Fruit fly (Drosophila melanogaster) whole organism, embryonic: Measurements from ENCODE around the gene GstD4.
A peak's percentile ranks its signal among the peaks of the same experiment; 100 is the strongest.

Experiments used
- B-H2 ChIP-seq: fragments of 200-800 bp; sonication (Bioruptor generic); optimal IDR thresholded peaks from 2 replicates; lab custom pipeline; 2018; ENCODE audit warnings: missing biosample characterization, mild to moderate bottlenecking, missing genetic modification characterization
- CG10147 ChIP-seq: fragments of 200-800 bp; sonication (Bioruptor generic); optimal IDR thresholded peaks from 2 replicates; lab custom pipeline; 2019; ENCODE audit warnings: missing biosample characterization, mild to moderate bottlenecking, missing genetic modification characterization, moderate library complexity
- CG10209 ChIP-seq: fragments of 200-800 bp; sonication (Bioruptor generic); optimal IDR thresholded peaks from 3 replicates; lab custom pipeline; 2017; ENCODE audit warnings: missing biosample characterization, mild to moderate bottlenecking, missing genetic modification characterization, missing genetic modification reagents
- CG10274 ChIP-seq: fragments of 200-800 bp; sonication (Bioruptor generic); optimal IDR thresholded peaks from 3 replicates; lab custom pipeline; 2017; ENCODE audit warnings: missing biosample characterization, mild to moderate bottlenecking, missing genetic modification characterization
- CG10431 ChIP-seq: fragments of 200-800 bp; sonication (Bioruptor generic); optimal IDR thresholded peaks from 3 replicates; lab custom pipeline; 2018; ENCODE audit warnings: missing biosample characterization, mild to moderate bottlenecking, missing genetic modification characterization
- CG12391 ChIP-seq: fragments of 200-800 bp; sonication (Bioruptor generic); optimal IDR thresholded peaks from 3 replicates; lab custom pipeline; 2018; ENCODE audit warnings: missing biosample characterization, mild to moderate bottlenecking, missing genetic modification characterization, moderate library complexity
- CG13624 ChIP-seq: fragments of 200-800 bp; sonication (Bioruptor generic); optimal IDR thresholded peaks from 2 replicates; lab custom pipeline; 2016; ENCODE audit warnings: missing biosample characterization, missing genetic modification characterization
- CG14860 ChIP-seq: fragments of 200-800 bp; sonication (Bioruptor generic); IDR thresholded peaks from 3 replicates; pipeline ENCODE4 v1.3.6; 2022; ENCODE audit warnings: missing biosample characterization, missing genetic modification characterization; ENCODE audit not compliant: partially characterized antibody
- CG17612 ChIP-seq: fragments of 200-800 bp; sonication (Bioruptor generic); IDR thresholded peaks from 2 replicates; pipeline ENCODE4 v1.3.6; 2022; ENCODE audit warnings: missing biosample characterization, missing genetic modification characterization
- CG1832 ChIP-seq: fragments of 200-800 bp; sonication (Bioruptor generic); optimal IDR thresholded peaks from 2 replicates; lab custom pipeline; 2017; ENCODE audit warnings: missing biosample characterization, mild to moderate bottlenecking, missing genetic modification characterization, inconsistent platforms
- CG2712 ChIP-seq: fragments of 200-800 bp; optimal IDR thresholded peaks from 3 replicates; lab custom pipeline; 2019; ENCODE audit warnings: missing biosample characterization, mild to moderate bottlenecking, missing genetic modification characterization, moderate library complexity
- CG30431 ChIP-seq: fragments of 200-800 bp; sonication (Bioruptor generic); optimal IDR thresholded peaks from 2 replicates; lab custom pipeline; 2017; ENCODE audit warnings: missing biosample characterization, missing genetic modification characterization
- CG31441 ChIP-seq: fragments of 200-800 bp; sonication (Bioruptor generic); IDR thresholded peaks from 2 replicates; pipeline ENCODE4 v1.3.6; 2022; ENCODE audit warnings: missing biosample characterization, missing genetic modification characterization
- CG3726 ChIP-seq: fragments of 200-800 bp; sonication (Bioruptor generic); IDR thresholded peaks from 3 replicates; pipeline ENCODE4, ENCODE4 v1.3.6; 2022; ENCODE audit warnings: missing biosample characterization, missing genetic modification characterization
- CG42726 ChIP-seq: fragments of 200-800 bp; sonication (Bioruptor generic); IDR thresholded peaks from 2 replicates; pipeline ENCODE4 v1.3.6; 2022; ENCODE audit warnings: missing biosample characterization, missing genetic modification characterization; ENCODE audit not compliant: partially characterized antibody
- CG6765 ChIP-seq: fragments of 200-800 bp; sonication (Bioruptor generic); optimal IDR thresholded peaks from 3 replicates; lab custom pipeline; 2017; ENCODE audit warnings: missing biosample characterization, mild to moderate bottlenecking, missing genetic modification characterization
- CG8359 ChIP-seq: fragments of 200-800 bp; sonication (Bioruptor generic); optimal IDR thresholded peaks from 2 replicates; lab custom pipeline; 2017; ENCODE audit warnings: missing biosample characterization, mild to moderate bottlenecking, missing genetic modification characterization, borderline replicate concordance
- CG9817 ChIP-seq: fragments of 200-800 bp; sonication (Bioruptor generic); optimal IDR thresholded peaks from 2 replicates; lab custom pipeline; 2018; ENCODE audit warnings: missing biosample characterization, mild to moderate bottlenecking, missing genetic modification characterization, moderate library complexity
- CTCF ChIP-seq: fragments of 200-800 bp; sonication (Bioruptor generic); optimal IDR thresholded peaks from 2 replicates; lab custom pipeline; 2017; ENCODE audit warnings: missing biosample characterization, mild to moderate bottlenecking, missing genetic modification characterization, moderate library complexity
- Camta ChIP-seq: fragments of 200-800 bp; sonication (Bioruptor generic); optimal IDR thresholded peaks from 2 replicates; lab custom pipeline; 2016; ENCODE audit warnings: missing biosample characterization, missing genetic modification characterization
- CoRest ChIP-seq: fragments of 200-800 bp; sonication (Bioruptor generic); optimal IDR thresholded peaks from 3 replicates; lab custom pipeline; 2018; ENCODE audit warnings: missing biosample characterization, mild to moderate bottlenecking, missing genetic modification characterization, moderate library complexity
- D19A ChIP-seq: fragments of 200-800 bp; optimal IDR thresholded peaks from 3 replicates; lab custom pipeline; 2019; ENCODE audit warnings: missing biosample characterization, mild to moderate bottlenecking, missing genetic modification characterization, moderate library complexity
- D19B ChIP-seq: fragments of 200-800 bp; sonication (Bioruptor generic); optimal IDR thresholded peaks from 2 replicates; lab custom pipeline; 2017; ENCODE audit warnings: missing biosample characterization, mild to moderate bottlenecking, missing genetic modification characterization
- Dfd ChIP-seq, 2 experiments: fragments of >200 bp; optimal IDR thresholded peaks; 2 replicates each; lab custom pipeline; 2017; ENCODE audit warnings: missing biosample characterization in 2 of 2, missing genetic modification characterization in 2 of 2
- Dll ChIP-seq: fragments of 200-800 bp; sonication (Bioruptor generic); IDR thresholded peaks from 4 replicates; pipeline ENCODE4 v1.3.6; 2022; ENCODE audit warnings: missing biosample characterization, missing genetic modification characterization; ENCODE audit not compliant: partially characterized antibody
- E2f1 ChIP-seq: fragments of 200-800 bp; sonication (Bioruptor generic); IDR thresholded peaks from 2 replicates; pipeline ENCODE4 v1.3.6; 2022; ENCODE audit warnings: missing biosample characterization, missing genetic modification characterization
- Eip74EF ChIP-seq, 2 experiments: fragments of 200-800 bp in 1 of 2; fragments of >200 bp in 1 of 2; sonication (Bioruptor generic) in 1 of 2; optimal IDR thresholded peaks; 2 replicates each; lab custom pipeline; 2017 to 2019; ENCODE audit warnings: missing biosample characterization in 2 of 2, missing genetic modification characterization in 2 of 2, mild to moderate bottlenecking in 1 of 2, moderate library complexity in 1 of 2
- HLH4C ChIP-seq: fragments of 200-800 bp; sonication (Bioruptor generic); IDR thresholded peaks from 3 replicates; pipeline ENCODE4 v1.3.6; 2022; ENCODE audit warnings: missing biosample characterization, missing genetic modification characterization; ENCODE audit not compliant: partially characterized antibody
- Hand ChIP-seq: fragments of 200-800 bp; sonication (Bioruptor generic); optimal IDR thresholded peaks from 2 replicates; lab custom pipeline; 2017; ENCODE audit warnings: mild to moderate bottlenecking, missing biosample characterization, missing genetic modification reagents, missing genetic modification characterization
- Hr51 ChIP-seq, 2 experiments: fragments of 200-800 bp; sonication (Bioruptor generic); optimal IDR thresholded peaks; 2 replicates in 1 of 2; 3 replicates in 1 of 2; lab custom pipeline; 2016 to 2018; ENCODE audit warnings: missing biosample characterization in 2 of 2, missing genetic modification characterization in 2 of 2, mild to moderate bottlenecking in 1 of 2, moderate library complexity in 1 of 2
- Jarid2 ChIP-seq: fragments of 200-800 bp; sonication (Bioruptor generic); optimal IDR thresholded peaks from 3 replicates; lab custom pipeline; 2017; ENCODE audit warnings: mild to moderate bottlenecking, missing biosample characterization, missing genetic modification reagents, missing genetic modification characterization
- abd-A ChIP-seq: fragments of 200-800 bp; sonication (Bioruptor generic); optimal IDR thresholded peaks from 3 replicates; lab custom pipeline; 2019; ENCODE audit warnings: missing biosample characterization, mild to moderate bottlenecking, missing genetic modification characterization, moderate library complexity
- al ChIP-seq: fragments of 200-800 bp; sonication (Bioruptor generic); IDR thresholded peaks from 2 replicates; pipeline ENCODE4 v1.3.6; 2022; ENCODE audit warnings: missing biosample characterization, missing genetic modification characterization
- ash1 ChIP-seq: fragments of 200-800 bp; sonication (Bioruptor generic); optimal IDR thresholded peaks from 2 replicates; lab custom pipeline; 2018; ENCODE audit warnings: missing biosample characterization, mild to moderate bottlenecking, missing genetic modification characterization
- az2 ChIP-seq: fragments of 200-800 bp; sonication (Bioruptor generic); optimal IDR thresholded peaks from 3 replicates; lab custom pipeline; 2016; ENCODE audit warnings: missing biosample characterization, missing genetic modification characterization
- ci ChIP-seq: fragments of 200-800 bp; sonication (Bioruptor generic); IDR thresholded peaks from 3 replicates; pipeline ENCODE4 v1.3.6; 2022; ENCODE audit warnings: missing biosample characterization, missing genetic modification characterization
- danr ChIP-seq: fragments of 200-800 bp; sonication (Bioruptor generic); IDR thresholded peaks from 2 replicates; pipeline ENCODE4 v1.3.6; 2022; ENCODE audit warnings: missing biosample characterization, missing genetic modification characterization
- en ChIP-seq: fragments of 200-800 bp; sonication (Bioruptor generic); optimal IDR thresholded peaks from 2 replicates; lab custom pipeline; 2016; ENCODE audit warnings: missing biosample characterization, missing genetic modification characterization
- fd64A ChIP-seq: fragments of 200-800 bp; sonication (Bioruptor generic); optimal IDR thresholded peaks from 3 replicates; lab custom pipeline; 2018; ENCODE audit warnings: missing biosample characterization, mild to moderate bottlenecking, missing genetic modification characterization
- fd96Cb ChIP-seq: fragments of 200-800 bp; sonication (Bioruptor generic); optimal IDR thresholded peaks from 2 replicates; lab custom pipeline; 2018; ENCODE audit warnings: missing biosample characterization, mild to moderate bottlenecking, missing genetic modification characterization, moderate library complexity
- h ChIP-seq: fragments of >200 bp; optimal IDR thresholded peaks from 2 replicates; lab custom pipeline; 2017
- lov ChIP-seq, 2 experiments: fragments of 200-800 bp in 1 of 2; fragments of >200 bp in 1 of 2; sonication (Bioruptor generic) in 1 of 2; IDR thresholded peaks in 1 of 2; optimal IDR thresholded peaks in 1 of 2; 2 replicates in 1 of 2; 3 replicates in 1 of 2; pipeline versions ENCODE4 v1.3.6 to Lab custom; 2017 to 2022; ENCODE audit warnings: missing biosample characterization in 1 of 2, missing genetic modification characterization in 1 of 2
- mam ChIP-seq: fragments of 200-800 bp; sonication (Bioruptor generic); optimal IDR thresholded peaks from 3 replicates; lab custom pipeline; 2016; ENCODE audit warnings: missing biosample characterization, missing genetic modification characterization
- org-1 ChIP-seq: fragments of 200-800 bp; sonication (Bioruptor generic); optimal IDR thresholded peaks from 2 replicates; lab custom pipeline; 2017; ENCODE audit warnings: missing biosample characterization, missing genetic modification characterization
- pan ChIP-seq, 4 experiments: fragments of >200 bp in 3 of 4; fragments of 200-800 bp in 1 of 4; sonication (Bioruptor generic) in 1 of 4; optimal IDR thresholded peaks in 3 of 4; IDR thresholded peaks in 1 of 4; 2 replicates each; pipeline versions ENCODE4 v1.3.6 to Lab custom; 2017 to 2022; ENCODE audit warnings: missing biosample characterization in 2 of 4, missing genetic modification characterization in 2 of 4, mixed read lengths in 1 of 4
- phol ChIP-seq: fragments of 200-800 bp; sonication (Bioruptor generic); optimal IDR thresholded peaks from 3 replicates; lab custom pipeline; 2018; ENCODE audit warnings: missing biosample characterization, mild to moderate bottlenecking, missing genetic modification characterization, moderate library complexity
- psq ChIP-seq: fragments of 200-800 bp; sonication (Bioruptor generic); optimal IDR thresholded peaks from 2 replicates; lab custom pipeline; 2017; ENCODE audit warnings: missing biosample characterization, missing genetic modification characterization
- run ChIP-seq: fragments of 200-800 bp; sonication (Bioruptor generic); optimal IDR thresholded peaks from 3 replicates; lab custom pipeline; 2018; ENCODE audit warnings: missing biosample characterization, mild to moderate bottlenecking, missing genetic modification characterization
- sisA ChIP-seq: fragments of 200-800 bp; sonication (Bioruptor generic); IDR thresholded peaks from 2 replicates; pipeline ENCODE4 v1.3.6; 2022; ENCODE audit warnings: missing biosample characterization, missing genetic modification characterization
- tio ChIP-seq: fragments of 200-800 bp; sonication (Bioruptor generic); optimal IDR thresholded peaks from 2 replicates; lab custom pipeline; 2017; ENCODE audit warnings: missing biosample characterization, missing genetic modification characterization, inconsistent platforms
- tup ChIP-seq: fragments of 200-800 bp; sonication (Bioruptor generic); optimal IDR thresholded peaks from 2 replicates; lab custom pipeline; 2016; ENCODE audit warnings: missing biosample characterization, mild to moderate bottlenecking, missing genetic modification characterization, moderate library complexity

The GstD4 gene

DNA sequence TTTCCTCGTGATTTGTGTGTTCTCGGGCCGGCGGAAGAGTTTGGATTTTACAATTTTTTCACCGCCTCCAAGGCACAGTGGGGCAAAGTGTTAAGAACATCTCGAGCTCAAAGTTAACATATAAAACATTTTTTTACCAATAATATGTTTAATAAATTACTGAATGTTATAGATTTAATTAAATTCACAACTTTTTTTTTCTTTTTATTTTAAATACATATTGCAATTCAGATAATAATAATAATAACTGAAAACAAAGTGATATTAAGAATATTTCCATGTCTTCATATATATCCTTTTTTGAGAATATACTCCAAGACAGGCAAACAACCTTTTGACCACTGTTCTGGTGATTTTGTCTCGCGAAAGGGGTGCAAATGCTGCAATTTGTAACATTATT, 27.9 kb upstream of the GstD4 start (continued):
- TF ChIP-seq tup (no peak), CG10431 (GFP tag; lab: Kevin White, UChicago) (no peak), B-H2 (GFP tag; lab: Kevin White, UChicago) (no peak), CG2712 (tag; lab: Kevin White, UChicago) (peak; percentile 63), fd64A (no peak), Hand (GFP tag; lab: Kevin White, UChicago) (no peak), CG13624 (no peak), psq (no peak), run (tag; lab: Kevin White, UChicago) (no peak), HLH4C (GFP tag; lab: Robert Waterston, UW) (no peak), mam (no peak), Dll (GFP tag; lab: Robert Waterston, UW) (no peak), CG10274 (GFP tag; lab: Kevin White, UChicago) (no peak), Jarid2 (no peak), CG10147 (GFP tag; lab: Kevin White, UChicago) (no peak), az2 (GFP tag; lab: Kevin White, UChicago) (no peak), CTCF (GFP tag; lab: Kevin White, UChicago) (no peak), CG42726 (GFP tag; lab: Robert Waterston, UW) (no peak), ash1 (GFP tag; lab: Kevin White, UChicago) (no peak), danr (GFP tag; lab: Robert Waterston, UW) (no peak), fd96Cb (tag; lab: Kevin White, UChicago) (peak; percentile 23), CoRest (tag; lab: Kevin White, UChicago) (peak; percentile 21), D19A (tag; lab: Kevin White, UChicago) (peak; percentile 11), CG3726 (no peak), abd-A (tag; lab: Kevin White, UChicago) (no peak), Camta (GFP tag; lab: Kevin White, UChicago) (no peak), CG31441 (GFP tag; lab: Robert Waterston, UW) (peak; percentile 62; the same call in 1 of the 2 replicates), CG17612 (GFP tag; lab: Robert Waterston, UW) (no peak), ci (GFP tag; lab: Robert Waterston, UW) (no peak), CG30431 (no peak), Hr51 (GFP tag; optimal IDR thresholded peaks at IDR 0.05; lab: Kevin White, UChicago) (peak in 1 of 2 experiments; percentile 20), phol (tag; lab: Kevin White, UChicago) (peak; percentile 41), Dfd (GFP tag; optimal IDR thresholded peaks at IDR 0.05; lab: Kevin White, UChicago) (no peak), tio (no peak), CG10209 (GFP tag; lab: Kevin White, UChicago) (no peak)
- TF ChIP-seq, all 482 proteins: peak for 33

DNA sequence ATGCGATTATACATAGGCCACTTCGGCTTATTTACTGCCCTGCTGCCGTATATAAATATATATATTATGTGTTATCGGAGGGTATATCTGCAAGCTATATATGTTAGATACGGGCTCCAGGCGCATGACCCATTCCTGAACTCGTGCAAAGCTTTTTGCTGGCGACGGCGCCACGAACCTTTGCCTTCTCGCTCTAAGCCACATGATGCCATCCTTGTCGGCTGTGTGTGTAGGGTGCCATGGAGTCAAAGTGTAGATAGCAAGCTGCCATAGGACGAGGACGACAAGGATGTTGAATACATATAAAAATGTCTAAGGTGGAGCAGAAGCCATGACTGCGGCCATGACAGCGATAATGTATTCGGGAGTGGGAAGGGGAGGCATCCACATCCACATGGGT, 26.2 kb upstream of the GstD4 start:
- TF ChIP-seq sisA (GFP tag; lab: Robert Waterston, UW) (no peak), org-1 (GFP tag; lab: Kevin White, UChicago) (no peak), CG1832 (GFP tag; lab: Kevin White, UChicago) (peak; percentile 37), CG14860 (GFP tag; lab: Robert Waterston, UW) (no peak), CG12391 (no peak), al (GFP tag; lab: Robert Waterston, UW) (no peak), D19B (GFP tag; lab: Kevin White, UChicago) (no peak), h (lab: Kevin White, UChicago) (no peak), lov (optimal IDR thresholded peaks at IDR 0.05; lab: Kevin White, UChicago) (no peak), lov (GFP tag; IDR thresholded peaks at IDR 0.05; lab: Robert Waterston, UW) (no peak), E2f1 (GFP tag; lab: Robert Waterston, UW) (no peak), CG8359 (GFP tag; lab: Kevin White, UChicago) (no peak), CG6765 (GFP tag; lab: Kevin White, UChicago) (no peak), Eip74EF (GFP tag; optimal IDR thresholded peaks at IDR 0.05; lab: Kevin White, UChicago) (no peak), CG9817 (no peak), pan (optimal IDR thresholded peaks at IDR 0.05; lab: Kevin White, UChicago) (no peak), pan (GFP tag; optimal IDR thresholded peaks at IDR 0.05 in 1 of 2, IDR thresholded peaks at IDR 0.05 in 1 of 2) (no peak), CoRest (tag; lab: Kevin White, UChicago) (no peak), en (no peak)
